Fruit fly (Drosophila melanogaster): ENCODE results near the gene Polr2H.

dm6 chr3L:21700052-21700451, 28.7 kb upstream of the Polr2H start:
- TF ChIP-seq usp (GFP tag; optimal IDR thresholded peaks at IDR 0.05), result no peak
- no peak for TF ChIP-seq pan (optimal IDR thresholded peaks at IDR 0.05)
- no peak for TF ChIP-seq CG8478 (optimal IDR thresholded peaks at IDR 0.05)
- no peak for TF ChIP-seq EcR (GFP tag; optimal IDR thresholded peaks at IDR 0.05)
- TF ChIP-seq psq (optimal IDR thresholded peaks at IDR 0.05), result no peak

All from whole organism.